Worm (Caenorhabditis elegans): ENCODE data around the gene T08G3.11.

- TF ChIP-seq pha-4 (tag; optimal IDR thresholded peaks at IDR 0.05) = no peak
- TF ChIP-seq mml-1 (tag; optimal IDR thresholded peaks at IDR 0.05) = no peak
- TF ChIP-seq nhr-43 (tag; optimal IDR thresholded peaks at IDR 0.05; ENCODE audit: poor library complexity, severe bottlenecking) = no peak
- TF ChIP-seq skn-1 (tag; optimal IDR thresholded peaks at IDR 0.05) = no peak
- no peak for TF ChIP-seq fkh-10 (GFP tag; optimal IDR thresholded peaks at IDR 0.05)
- TF ChIP-seq nhr-237 (tag; optimal IDR thresholded peaks at IDR 0.05) = no peak
- no peak for TF ChIP-seq egl-27 (tag; optimal IDR thresholded peaks at IDR 0.05)
- TF ChIP-seq ama-1 (optimal IDR thresholded peaks at IDR 0.05) = no peak
- no peak for TF ChIP-seq lin-15B (tag; optimal IDR thresholded peaks at IDR 0.05)
Observed at ce11 chrV:16467840-16468239, 11.3 kb downstream of the T08G3.11 start, which contains the start of gene sru-44.
